Fruit fly (Drosophila melanogaster) whole organism, embryonic: ENCODE measurements around the gene CG6034.

Experiments
- Antp ChIP-seq: fragments of 200-800 bp; sonication (Bioruptor generic); optimal IDR thresholded peaks from 3 replicates; lab custom pipeline; 2016; ENCODE audit warnings: missing biosample characterization, missing genetic modification characterization
- Asciz ChIP-seq: fragments of 200-800 bp; sonication (Bioruptor generic); optimal IDR thresholded peaks from 2 replicates; lab custom pipeline; 2017; ENCODE audit warnings: missing biosample characterization, mild to moderate bottlenecking, missing genetic modification characterization, missing genetic modification reagents
- Awh ChIP-seq: fragments of 200-800 bp; sonication (Bioruptor generic); IDR thresholded peaks from 2 replicates; pipeline ENCODE4, ENCODE4 v1.3.6; 2022; ENCODE audit warnings: missing biosample characterization, missing genetic modification characterization
- B-H1 ChIP-seq: fragments of 200-800 bp; sonication (Bioruptor generic); IDR thresholded peaks from 3 replicates; pipeline ENCODE4 v1.3.6; 2022; ENCODE audit warnings: missing biosample characterization, missing genetic modification characterization
- B-H2 ChIP-seq: fragments of 200-800 bp; sonication (Bioruptor generic); optimal IDR thresholded peaks from 2 replicates; lab custom pipeline; 2018; ENCODE audit warnings: missing biosample characterization, mild to moderate bottlenecking, missing genetic modification characterization
- C15 ChIP-seq: fragments of 200-800 bp; sonication (Bioruptor generic); IDR thresholded peaks from 3 replicates; pipeline ENCODE4 v1.3.6; 2022; ENCODE audit warnings: missing biosample characterization, missing genetic modification characterization
- CG10959 ChIP-seq: fragments of 200-800 bp; sonication (Bioruptor generic); IDR thresholded peaks from 2 replicates; pipeline ENCODE4 v1.3.6; 2022; ENCODE audit warnings: missing biosample characterization, missing genetic modification characterization
- CG11456 ChIP-seq: fragments of 200-800 bp; sonication (Bioruptor generic); IDR thresholded peaks from 3 replicates; pipeline ENCODE4 v1.3.6; 2022; ENCODE audit warnings: missing biosample characterization, missing genetic modification characterization
- CG11696 ChIP-seq: fragments of 200-800 bp; sonication (Bioruptor generic); IDR thresholded peaks from 2 replicates; pipeline ENCODE4 v1.3.6; 2022; ENCODE audit warnings: missing biosample characterization, missing genetic modification characterization
- CG12104 ChIP-seq: fragments of 200-800 bp; sonication (Bioruptor generic); optimal IDR thresholded peaks from 3 replicates; lab custom pipeline; 2016; ENCODE audit warnings: missing biosample characterization, missing genetic modification characterization
- CG13624 ChIP-seq: fragments of 200-800 bp; sonication (Bioruptor generic); optimal IDR thresholded peaks from 2 replicates; lab custom pipeline; 2016; ENCODE audit warnings: missing biosample characterization, missing genetic modification characterization
- CG13894 ChIP-seq: fragments of 200-800 bp; sonication (Bioruptor generic); optimal IDR thresholded peaks from 3 replicates; lab custom pipeline; 2018; ENCODE audit warnings: missing biosample characterization, mild to moderate bottlenecking, missing genetic modification characterization, moderate library complexity
- CG14667 ChIP-seq: fragments of 200-800 bp; sonication (Bioruptor generic); IDR thresholded peaks from 2 replicates; pipeline ENCODE4 v1.3.6; 2022; ENCODE audit warnings: missing biosample characterization, missing genetic modification characterization
- CG16863 ChIP-seq: fragments of 200-800 bp; sonication (Bioruptor generic); optimal IDR thresholded peaks from 3 replicates; lab custom pipeline; 2016; ENCODE audit warnings: missing biosample characterization, missing genetic modification characterization
- CG17328 ChIP-seq: fragments of 200-800 bp; sonication (Bioruptor generic); IDR thresholded peaks from 2 replicates; pipeline ENCODE4 v1.3.6; 2022; ENCODE audit warnings: missing biosample characterization, missing genetic modification characterization
- CG1792 ChIP-seq: fragments of 200-800 bp; sonication (Bioruptor generic); optimal IDR thresholded peaks from 2 replicates; lab custom pipeline; 2016; ENCODE audit warnings: missing biosample characterization, missing genetic modification characterization
- CG2202 ChIP-seq: fragments of 200-800 bp; sonication (Bioruptor generic); optimal IDR thresholded peaks from 2 replicates; lab custom pipeline; 2018; ENCODE audit warnings: missing biosample characterization, mild to moderate bottlenecking, missing genetic modification characterization
- CG3281 ChIP-seq: fragments of 200-800 bp; sonication (Bioruptor generic); optimal IDR thresholded peaks from 3 replicates; lab custom pipeline; 2017; ENCODE audit warnings: missing biosample characterization, mild to moderate bottlenecking, missing genetic modification characterization
- CG7271 ChIP-seq: fragments of 200-800 bp; sonication (Bioruptor generic); optimal IDR thresholded peaks from 2 replicates; lab custom pipeline; 2018; ENCODE audit warnings: missing biosample characterization, mild to moderate bottlenecking, missing genetic modification characterization, moderate library complexity
- CG7987 ChIP-seq: fragments of 200-800 bp; sonication (Bioruptor generic); optimal IDR thresholded peaks from 2 replicates; lab custom pipeline; 2018; ENCODE audit warnings: missing biosample characterization, mild to moderate bottlenecking, missing genetic modification characterization, moderate library complexity
- CG8089 ChIP-seq: fragments of 200-800 bp; sonication (Bioruptor generic); optimal IDR thresholded peaks from 3 replicates; lab custom pipeline; 2016; ENCODE audit warnings: missing biosample characterization, missing genetic modification characterization
- CG9817 ChIP-seq: fragments of 200-800 bp; sonication (Bioruptor generic); optimal IDR thresholded peaks from 2 replicates; lab custom pipeline; 2018; ENCODE audit warnings: missing biosample characterization, mild to moderate bottlenecking, missing genetic modification characterization, moderate library complexity
- Doc3 ChIP-seq: fragments of 200-800 bp; sonication (Bioruptor generic); IDR thresholded peaks from 3 replicates; pipeline ENCODE4 v1.3.6; 2022; ENCODE audit warnings: missing biosample characterization, missing genetic modification characterization; ENCODE audit not compliant: partially characterized antibody
- Dp ChIP-seq: fragments of 200-800 bp; sonication (Bioruptor generic); optimal IDR thresholded peaks from 2 replicates; lab custom pipeline; 2018; ENCODE audit warnings: missing biosample characterization, mild to moderate bottlenecking, missing genetic modification characterization, moderate library complexity
- E2f1 ChIP-seq: fragments of 200-800 bp; sonication (Bioruptor generic); IDR thresholded peaks from 2 replicates; pipeline ENCODE4 v1.3.6; 2022; ENCODE audit warnings: missing biosample characterization, missing genetic modification characterization
- Eip74EF ChIP-seq, 2 experiments: fragments of 200-800 bp in 1 of 2; fragments of >200 bp in 1 of 2; sonication (Bioruptor generic) in 1 of 2; optimal IDR thresholded peaks; 2 replicates each; lab custom pipeline; 2017 to 2019; ENCODE audit warnings: missing biosample characterization in 2 of 2, missing genetic modification characterization in 2 of 2, mild to moderate bottlenecking in 1 of 2, moderate library complexity in 1 of 2
- Hey ChIP-seq: fragments of 200-800 bp; sonication (Bioruptor generic); optimal IDR thresholded peaks from 3 replicates; lab custom pipeline; 2018; ENCODE audit warnings: missing biosample characterization, mild to moderate bottlenecking, missing genetic modification characterization
- Jarid2 ChIP-seq: fragments of 200-800 bp; sonication (Bioruptor generic); optimal IDR thresholded peaks from 3 replicates; lab custom pipeline; 2017; ENCODE audit warnings: mild to moderate bottlenecking, missing biosample characterization, missing genetic modification reagents, missing genetic modification characterization
- MESR4 ChIP-seq: fragments of 200-800 bp; sonication (Bioruptor generic); optimal IDR thresholded peaks from 2 replicates; lab custom pipeline; 2018; ENCODE audit warnings: missing biosample characterization, mild to moderate bottlenecking, missing genetic modification characterization, moderate library complexity
- ci ChIP-seq: fragments of 200-800 bp; sonication (Bioruptor generic); IDR thresholded peaks from 3 replicates; pipeline ENCODE4 v1.3.6; 2022; ENCODE audit warnings: missing biosample characterization, missing genetic modification characterization
- esg ChIP-seq: fragments of 200-800 bp; sonication (Bioruptor generic); conservative IDR thresholded peaks from 2 replicates; pipeline ENCODE4 v1.3.6; 2022; ENCODE audit warnings: missing biosample characterization, missing genetic modification characterization
- ftz-f1 ChIP-seq: fragments of 200-800 bp; sonication (Bioruptor generic); optimal IDR thresholded peaks from 2 replicates; lab custom pipeline; 2016; ENCODE audit warnings: missing biosample characterization, missing genetic modification characterization
- grn ChIP-seq: fragments of 200-800 bp; sonication (Bioruptor generic); optimal IDR thresholded peaks from 3 replicates; lab custom pipeline; 2017; ENCODE audit warnings: missing biosample characterization, missing genetic modification characterization
- hbn ChIP-seq: fragments of 200-800 bp; sonication (Bioruptor generic); IDR thresholded peaks from 2 replicates; pipeline ENCODE4 v1.3.6; 2022; ENCODE audit warnings: missing biosample characterization, missing genetic modification characterization; ENCODE audit not compliant: partially characterized antibody
- ind ChIP-seq: fragments of 200-800 bp; sonication (Bioruptor generic); optimal IDR thresholded peaks from 3 replicates; lab custom pipeline; 2016; ENCODE audit warnings: missing biosample characterization, missing genetic modification characterization
- kah ChIP-seq: fragments of 200-800 bp; sonication (Bioruptor generic); optimal IDR thresholded peaks from 2 replicates; lab custom pipeline; 2018; ENCODE audit warnings: missing biosample characterization, mild to moderate bottlenecking, missing genetic modification characterization
- lov ChIP-seq, 2 experiments: fragments of 200-800 bp in 1 of 2; fragments of >200 bp in 1 of 2; sonication (Bioruptor generic) in 1 of 2; IDR thresholded peaks in 1 of 2; optimal IDR thresholded peaks in 1 of 2; 2 replicates in 1 of 2; 3 replicates in 1 of 2; pipeline versions ENCODE4 v1.3.6 to Lab custom; 2017 to 2022; ENCODE audit warnings: missing biosample characterization in 1 of 2, missing genetic modification characterization in 1 of 2
- mld ChIP-seq: fragments of 200-800 bp; sonication (Bioruptor generic); IDR thresholded peaks from 3 replicates; pipeline ENCODE4 v1.3.6; 2022; ENCODE audit warnings: missing biosample characterization, missing genetic modification characterization; ENCODE audit not compliant: partially characterized antibody
- nmo ChIP-seq: fragments of 200-800 bp; sonication (Bioruptor generic); optimal IDR thresholded peaks from 2 replicates; lab custom pipeline; 2018; ENCODE audit warnings: missing biosample characterization, mild to moderate bottlenecking, missing genetic modification characterization, moderate library complexity
- prd ChIP-seq, 3 experiments: fragments of >200 bp in 2 of 3; fragments of 200-800 bp in 1 of 3; sonication (Bioruptor generic) in 1 of 3; optimal IDR thresholded peaks in 2 of 3; IDR thresholded peaks in 1 of 3; 2 replicates in 2 of 3; 3 replicates in 1 of 3; pipeline versions ENCODE4 v1.3.6 to Lab custom; 2017 to 2022; ENCODE audit warnings: missing biosample characterization in 1 of 3, missing genetic modification characterization in 1 of 3
- sug ChIP-seq: fragments of 200-800 bp; optimal IDR thresholded peaks from 2 replicates; lab custom pipeline; 2019; ENCODE audit warnings: missing biosample characterization, mild to moderate bottlenecking, missing genetic modification characterization, moderate library complexity
- tio ChIP-seq: fragments of 200-800 bp; sonication (Bioruptor generic); optimal IDR thresholded peaks from 2 replicates; lab custom pipeline; 2017; ENCODE audit warnings: missing biosample characterization, missing genetic modification characterization, inconsistent platforms
- tll ChIP-seq, 2 experiments: fragments of 200-800 bp in 1 of 2; fragments of >200 bp in 1 of 2; sonication (Bioruptor generic) in 1 of 2; optimal IDR thresholded peaks; 2 replicates each; lab custom pipeline; 2017 to 2019; ENCODE audit warnings: missing biosample characterization in 2 of 2, missing genetic modification characterization in 2 of 2, mild to moderate bottlenecking in 1 of 2, moderate library complexity in 1 of 2
- usp ChIP-seq: fragments of >200 bp; optimal IDR thresholded peaks from 2 replicates; lab custom pipeline; 2017; ENCODE audit warnings: missing biosample characterization, missing genetic modification characterization
- z ChIP-seq: fragments of 200-800 bp; sonication (Bioruptor generic); IDR thresholded peaks from 3 replicates; pipeline ENCODE4 v1.3.6; 2022; ENCODE audit warnings: missing biosample characterization, missing genetic modification characterization
- zen ChIP-seq: fragments of 200-800 bp; sonication (Bioruptor generic); optimal IDR thresholded peaks from 3 replicates; lab custom pipeline; 2018; ENCODE audit warnings: missing biosample characterization, mild to moderate bottlenecking, missing genetic modification characterization, moderate library complexity

The CG6034 gene

DNA sequence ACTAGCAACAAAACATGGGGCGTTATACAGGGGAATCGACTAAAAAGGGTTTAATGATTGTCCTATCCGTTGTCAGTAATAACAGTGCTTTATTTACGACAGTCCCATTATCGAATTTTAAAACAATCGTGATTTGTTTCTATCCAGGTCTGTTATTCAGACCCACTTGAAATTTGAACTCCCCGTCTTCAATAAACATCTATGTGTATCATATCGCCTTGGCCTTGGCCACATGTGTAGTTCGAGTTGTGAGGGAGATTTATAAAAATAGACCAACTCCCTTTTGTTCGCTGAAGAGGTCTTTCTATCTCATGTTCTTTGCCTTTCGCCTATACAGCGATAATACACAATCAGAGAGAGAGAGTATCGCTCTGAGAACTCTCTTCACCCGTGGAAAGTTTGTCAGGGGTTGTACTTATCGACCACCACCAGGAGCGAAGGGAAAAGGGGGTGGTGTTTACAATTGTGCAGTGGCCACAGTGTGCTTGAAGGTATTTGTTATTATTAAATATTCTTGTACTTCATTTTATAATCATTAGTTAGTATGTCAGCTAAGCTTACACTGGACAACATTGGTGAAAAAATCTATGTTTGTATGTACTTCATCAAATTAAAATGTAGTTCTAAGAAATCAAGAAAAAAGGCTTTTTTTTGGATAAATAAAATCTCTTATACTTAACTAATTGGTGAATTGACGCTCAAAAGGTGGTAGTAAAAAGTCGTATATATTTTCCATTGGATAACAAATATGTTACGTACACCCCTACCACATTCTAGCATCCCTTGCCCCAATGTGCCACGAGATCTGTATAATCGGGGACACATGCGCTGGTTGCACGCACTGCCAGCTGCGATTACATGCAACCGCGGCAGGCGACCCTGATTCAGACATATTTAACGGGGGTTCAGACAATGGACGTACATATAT lies 10.8 kb upstream of the CG6034 start (continued):
- no peak for TF ChIP-seq lov (optimal IDR thresholded peaks at IDR 0.05; lab: Kevin White, UChicago)
- TF ChIP-seq lov (GFP tag; IDR thresholded peaks at IDR 0.05; lab: Robert Waterston, UW): 0 out of 3 replicates have a peak, but pooled peaks have one; percentile 4
- TF ChIP-seq MESR4 (GFP tag; lab: Kevin White, UChicago): no peak
- TF ChIP-seq grn (GFP tag; lab: Kevin White, UChicago): no peak
- TF ChIP-seq CG11696 (GFP tag; lab: Robert Waterston, UW): 0 out of 2 replicates have a peak, but pooled peaks have one; percentile 38
- TF ChIP-seq esg (GFP tag; lab: Robert Waterston, UW): peak; percentile 71
- TF ChIP-seq Eip74EF (GFP tag; optimal IDR thresholded peaks at IDR 0.05; lab: Kevin White, UChicago): peak in 1 of 2 experiments; percentile 72
- no peak for TF ChIP-seq Dp
- no peak for TF ChIP-seq CG7271 (tag; lab: Kevin White, UChicago)
- TF ChIP-seq sug (tag; lab: Kevin White, UChicago): no peak
- TF ChIP-seq mld: no peak
- no peak for TF ChIP-seq tll (GFP tag; optimal IDR thresholded peaks at IDR 0.05; lab: Kevin White, UChicago)
- peak; percentile 65 for TF ChIP-seq CG8089 (GFP tag; lab: Kevin White, UChicago)
- peak; percentile 64 for TF ChIP-seq kah (GFP tag; lab: Kevin White, UChicago)
- TF ChIP-seq usp (GFP tag; lab: Kevin White, UChicago): no peak
- peak; percentile 67 for TF ChIP-seq CG16863 (GFP tag; lab: Kevin White, UChicago)
- no peak for TF ChIP-seq B-H2 (GFP tag; lab: Kevin White, UChicago)
- TF ChIP-seq CG7987 (GFP tag; lab: Kevin White, UChicago): no peak
- no peak for TF ChIP-seq Doc3
- peak; percentile 74 for TF ChIP-seq tio
- peak; percentile 37 for TF ChIP-seq CG9817 (tag; lab: Kevin White, UChicago)
- TF ChIP-seq zen (tag; lab: Kevin White, UChicago): peak; percentile 72
- no peak for TF ChIP-seq CG11456 (GFP tag; lab: Robert Waterston, UW)
- peak; percentile 62 for TF ChIP-seq CG12104 (GFP tag; lab: Kevin White, UChicago)
- no peak for TF ChIP-seq CG13624 (GFP tag; lab: Kevin White, UChicago)
- peak; percentile 55 for TF ChIP-seq Antp (GFP tag; lab: Kevin White, UChicago)
- no peak for TF ChIP-seq hbn (GFP tag; lab: Robert Waterston, UW)
- peak; percentile 35 for TF ChIP-seq Hey
- TF ChIP-seq B-H1 (GFP tag; lab: Robert Waterston, UW): peak; percentile 54; the same call in 2 of the 3 replicates
- peak; percentile 65 for TF ChIP-seq Awh (GFP tag; lab: Robert Waterston, UW)
- no peak for TF ChIP-seq CG1792 (GFP tag; lab: Kevin White, UChicago)
- no peak for TF ChIP-seq ftz-f1 (GFP tag; lab: Kevin White, UChicago)
- peak; percentile 56 for TF ChIP-seq E2f1 (GFP tag; lab: Robert Waterston, UW)
- TF ChIP-seq Jarid2 (GFP tag; lab: Kevin White, UChicago): peak; percentile 44
- 0 out of 3 replicates have a peak, but pooled peaks have one; percentile 13 for TF ChIP-seq ci (GFP tag; lab: Robert Waterston, UW)
- peak; percentile 84 for TF ChIP-seq CG2202 (tag; lab: Kevin White, UChicago)
- TF ChIP-seq CG3281 (GFP tag; lab: Kevin White, UChicago): peak; percentile 53
- TF ChIP-seq Asciz: peak; percentile 82
- peak; percentile 70 for TF ChIP-seq CG10959 (GFP tag; lab: Robert Waterston, UW)
- no peak for TF ChIP-seq prd (optimal IDR thresholded peaks at IDR 0.05; lab: Kevin White, UChicago)
- peak; percentile 75 for TF ChIP-seq prd (GFP tag; IDR thresholded peaks at IDR 0.05; lab: Robert Waterston, UW)
- no peak for TF ChIP-seq C15 (GFP tag; lab: Robert Waterston, UW)
- TF ChIP-seq z (GFP tag; lab: Robert Waterston, UW): no peak
- TF ChIP-seq CG14667 (GFP tag; lab: Robert Waterston, UW): peak; percentile 43; the same call in 1 of the 2 replicates
- peak; percentile 62 for TF ChIP-seq CG17328 (GFP tag; lab: Robert Waterston, UW)
- TF ChIP-seq nmo (GFP tag; lab: Kevin White, UChicago): peak; percentile 94
- peak; percentile 49 for TF ChIP-seq ind (GFP tag; lab: Kevin White, UChicago)
- TF ChIP-seq CG13894: no peak
